Worm (Caenorhabditis elegans) whole organism, L4/young adult: ENCODE results near the gene Y48E1C.1.

ENCODE experiments used
- W03F9.2 ChIP-seq: fragments of 150-350 bp; optimal IDR thresholded peaks from 2 replicates; lab custom pipeline; 2014; ENCODE audit warnings: missing biosample characterization, missing genetic modification characterization
- dao-5 ChIP-seq: sonication (generic microtip); optimal IDR thresholded peaks from 2 replicates; lab custom pipeline; 2016; ENCODE audit warnings: missing genotype, missing genetic modification characterization, moderate library complexity, missing compliant biosample characterization
- him-1 ChIP-seq: sonication (generic microtip); optimal IDR thresholded peaks from 2 replicates; lab custom pipeline; 2016; ENCODE audit warnings: missing genotype, missing genetic modification reagents, missing genetic modification characterization, missing compliant biosample characterization

Gene Y48E1C.1

ce11 chrII:13446597-13446996 lies 31.8 kb downstream of the Y48E1C.1 start:
- no peak for TF ChIP-seq dao-5
- TF ChIP-seq W03F9.2 (tag; lab: Kevin White, UChicago) = no peak
- no peak for TF ChIP-seq him-1 (tag; lab: Kevin White, UChicago)

- no peak for TF ChIP-seq W03F9.2 (tag; lab: Kevin White, UChicago)
- no peak for TF ChIP-seq him-1 (tag; lab: Kevin White, UChicago)
- TF ChIP-seq dao-5 = no peak
Observed at ce11 chrII:13447166-13447643, 32.4 kb downstream of the Y48E1C.1 start, which contains the start of gene tbc-14. tbc-14 (minus strand) TSS chrII:13447593.

ce11 chrII:13447668-13448067 lies 32.9 kb downstream of the Y48E1C.1 start:
- TF ChIP-seq dao-5 (no peak), W03F9.2 (tag; lab: Kevin White, UChicago) (peak; percentile 74), him-1 (tag; lab: Kevin White, UChicago) (no peak)

ce11 chrII:13451321-13451720 lies 36.5 kb downstream of the Y48E1C.1 start:
- TF ChIP-seq dao-5 (no peak), him-1 (tag; lab: Kevin White, UChicago) (no peak), W03F9.2 (tag; lab: Kevin White, UChicago) (no peak)

DNA sequence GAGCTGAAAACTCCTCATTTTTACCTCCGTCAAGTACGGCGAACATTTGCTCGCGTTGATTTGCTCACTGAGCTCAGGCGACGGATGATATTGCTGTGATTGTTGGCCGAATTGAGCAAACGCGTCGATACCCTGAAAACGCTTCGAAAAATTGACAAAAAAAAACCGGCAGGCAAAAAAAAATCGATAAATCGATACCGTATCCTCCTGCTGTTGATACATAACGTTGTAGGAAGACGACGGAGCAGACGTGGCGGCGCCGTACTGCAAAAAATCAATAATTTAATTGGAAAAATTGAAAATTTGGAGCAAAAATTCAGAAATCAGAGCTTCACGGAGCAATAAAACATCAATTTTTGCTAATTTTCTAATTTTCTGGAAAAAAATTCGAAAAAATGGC lies 40.0 kb downstream of the Y48E1C.1 start:
- TF ChIP-seq W03F9.2 (tag; lab: Kevin White, UChicago) (no peak), him-1 (tag; lab: Kevin White, UChicago) (no peak), dao-5 (no peak)

DNA sequence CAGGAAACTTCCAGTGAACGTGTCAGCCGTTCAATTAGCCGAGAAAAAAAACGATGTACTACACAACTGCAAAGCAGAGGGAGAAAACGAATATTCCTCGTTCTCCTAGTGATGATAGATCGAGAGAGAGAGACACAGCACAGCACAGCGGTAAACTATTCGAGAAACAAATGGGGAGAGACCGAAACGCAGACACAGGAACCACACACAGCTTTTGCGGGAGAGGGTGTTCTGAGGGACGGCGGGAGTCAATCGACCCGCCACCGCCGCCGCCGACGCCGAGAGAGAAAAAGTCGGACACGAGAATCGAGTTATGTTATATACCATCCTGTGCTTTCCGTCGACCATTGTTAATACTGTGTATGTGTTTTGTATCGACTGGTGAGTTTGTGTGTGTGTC lies 41.8 kb downstream of the Y48E1C.1 start:
- TF ChIP-seq W03F9.2 (tag; lab: Kevin White, UChicago) (no peak), him-1 (tag; lab: Kevin White, UChicago) (no peak), dao-5 (no peak)

DNA sequence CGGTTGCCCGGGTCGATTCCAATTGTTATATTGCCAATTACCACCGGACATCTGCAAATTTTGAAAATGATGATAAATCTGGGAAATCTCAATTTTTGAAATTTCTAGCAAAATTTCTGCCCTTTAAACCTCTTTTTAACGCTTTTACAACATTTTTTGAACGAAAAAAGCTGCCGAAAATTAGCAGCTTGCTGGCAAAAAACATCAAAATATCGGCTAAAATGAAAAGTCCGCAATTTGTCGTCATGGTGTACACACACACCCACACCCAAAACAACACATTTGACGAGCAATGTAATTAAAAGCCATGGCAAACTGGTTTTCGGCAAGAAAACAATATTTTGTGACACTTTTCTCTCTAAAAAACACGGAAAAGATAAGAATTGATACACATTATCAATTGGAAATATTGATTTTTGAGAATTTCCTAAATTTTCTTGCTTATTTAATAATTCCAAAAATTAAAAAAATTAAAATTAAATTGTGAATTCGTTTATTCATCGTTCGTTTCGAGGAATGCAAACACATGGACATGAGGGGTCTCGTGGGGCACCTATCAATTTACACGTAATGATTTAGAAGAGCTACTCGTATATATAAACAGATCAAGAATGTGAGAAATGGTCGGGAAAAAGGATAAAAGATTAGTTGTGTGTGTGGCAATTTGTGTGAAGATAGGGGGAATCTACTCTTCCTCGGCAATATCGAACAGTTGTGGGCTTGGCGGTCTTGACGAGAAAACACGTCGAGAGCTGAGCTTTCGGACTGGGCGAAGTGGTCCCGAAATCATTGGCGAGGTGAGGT lies 46.0 kb downstream of the Y48E1C.1 start, which contains the start of gene pqn-27:
pqn-27 (minus strand) TSS at position 51 of the 804 bp plus-strand sequence.
- no peak for TF ChIP-seq dao-5
- peak; percentile 64 for TF ChIP-seq W03F9.2 (tag; lab: Kevin White, UChicago)

DNA sequence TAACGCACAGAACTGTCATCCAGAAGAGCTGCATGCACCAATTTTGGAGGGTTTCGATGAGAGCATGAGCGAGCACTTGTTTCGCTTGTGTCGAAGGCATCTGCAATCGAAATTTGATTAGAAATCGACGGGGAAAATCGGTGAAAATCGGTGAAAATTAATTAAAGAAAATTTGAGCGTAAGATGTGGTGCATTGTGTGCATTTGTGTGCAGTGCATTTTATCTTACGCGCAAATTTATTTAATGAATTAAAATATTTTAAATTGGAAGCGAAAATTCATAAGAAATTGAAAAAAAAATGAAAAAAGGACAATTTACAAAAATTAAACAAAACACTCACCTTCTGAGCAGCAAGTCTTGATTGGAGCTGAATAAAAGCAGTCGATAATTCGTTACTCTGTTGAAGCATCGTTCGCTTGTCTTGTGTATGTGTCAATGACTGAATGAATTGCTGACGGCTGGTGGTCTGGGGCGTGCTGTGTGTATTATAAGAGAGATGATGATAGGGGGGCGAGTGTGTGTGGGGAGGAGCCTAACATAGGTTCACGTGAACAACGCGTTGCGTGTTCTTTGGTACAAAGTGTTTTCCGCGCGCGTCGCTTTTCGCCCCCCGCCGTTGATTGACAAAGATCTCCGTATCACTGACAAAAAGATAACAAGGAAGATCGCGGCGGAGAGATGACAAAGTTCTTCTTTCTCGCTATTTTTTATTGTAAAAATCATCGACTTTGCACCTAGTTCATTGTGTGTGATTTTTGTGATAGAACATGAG lies 47.0 kb downstream of the Y48E1C.1 start:
- TF ChIP-seq W03F9.2 (tag; lab: Kevin White, UChicago) (peak; percentile 12), dao-5 (no peak), him-1 (tag; lab: Kevin White, UChicago) (no peak)

DNA sequence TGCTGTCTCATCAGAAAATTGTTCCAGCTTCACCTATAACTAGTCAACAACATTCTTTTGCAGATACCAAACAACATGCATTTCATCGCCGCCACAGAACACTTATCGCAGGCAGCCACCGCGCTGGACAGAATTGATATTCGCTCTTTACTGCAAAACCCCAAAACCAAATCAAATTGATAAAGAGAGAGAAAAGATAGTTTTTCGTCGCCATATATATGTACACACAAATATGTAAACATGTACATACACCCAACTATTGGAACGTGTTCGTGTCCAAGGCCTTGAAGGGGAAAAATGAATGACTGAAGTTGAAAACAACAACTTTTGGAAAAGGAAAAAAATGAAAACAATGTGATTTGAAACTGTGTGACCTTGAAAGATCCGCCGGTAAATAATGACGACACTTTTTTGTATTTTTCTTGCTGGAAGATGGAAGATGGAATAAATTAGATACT lies 50.6 kb downstream of the Y48E1C.1 start:
- TF ChIP-seq him-1 (tag; lab: Kevin White, UChicago) (no peak), W03F9.2 (tag; lab: Kevin White, UChicago) (no peak), dao-5 (no peak)

ce11 chrII:13467838-13468389 lies 53.1 kb downstream of the Y48E1C.1 start:
- TF ChIP-seq dao-5 = no peak
- no peak for TF ChIP-seq W03F9.2 (tag; lab: Kevin White, UChicago)
- TF ChIP-seq him-1 (tag; lab: Kevin White, UChicago) = no peak

DNA sequence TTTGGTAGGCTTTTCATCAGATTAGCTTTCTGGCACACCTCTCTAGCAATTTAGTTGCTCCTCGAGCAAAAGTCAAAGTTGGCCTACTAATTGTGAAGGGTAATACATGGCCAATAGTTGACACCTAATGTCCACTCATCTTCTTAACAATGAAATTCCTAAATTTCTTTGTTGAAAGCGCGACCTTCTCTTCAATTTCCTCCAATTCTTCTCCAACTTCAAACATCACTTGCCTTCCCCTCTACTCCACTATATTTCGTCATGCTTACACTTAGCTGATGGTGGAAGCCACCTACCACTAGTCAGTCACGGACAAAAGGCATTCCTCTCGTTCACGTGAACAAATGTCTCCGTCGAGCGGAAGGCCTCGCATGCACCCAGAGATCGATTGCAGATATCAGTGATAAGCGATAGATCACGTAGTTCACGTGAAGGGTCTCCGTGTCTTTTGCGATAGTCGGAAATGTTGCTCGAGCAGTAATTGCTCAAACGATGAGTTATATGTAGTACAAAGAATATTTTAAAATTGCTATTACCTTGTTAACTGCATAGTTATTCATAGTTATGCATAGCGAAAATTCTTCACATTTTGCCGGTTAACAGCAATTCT lies 54.3 kb downstream of the Y48E1C.1 start, which contains the start of gene E01G4.3:
E01G4.3 (minus strand) TSS at position 560 of the 610 bp plus-strand sequence.
- no peak for TF ChIP-seq dao-5
- no peak for TF ChIP-seq him-1 (tag; lab: Kevin White, UChicago)
- no peak for TF ChIP-seq W03F9.2 (tag; lab: Kevin White, UChicago)

DNA sequence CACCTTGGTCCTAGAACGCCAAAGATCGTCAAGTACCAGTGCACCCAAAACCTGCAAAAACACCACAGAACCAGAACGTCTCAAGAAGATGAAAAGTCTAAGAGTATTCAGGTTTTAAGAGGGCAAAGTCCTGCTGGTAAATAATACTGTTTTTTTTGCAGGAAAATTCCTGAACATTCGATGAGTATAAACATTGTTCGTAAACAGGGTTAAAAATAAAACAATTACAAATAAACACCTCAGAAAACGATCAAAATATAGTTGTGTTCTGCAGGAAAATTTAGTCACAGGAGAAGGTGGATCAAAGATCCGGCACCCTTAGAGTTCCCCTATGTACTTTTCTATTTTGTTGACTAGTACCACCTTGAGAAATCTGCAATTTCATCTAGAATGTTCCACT lies 55.8 kb downstream of the Y48E1C.1 start:
- TF ChIP-seq dao-5 (no peak), W03F9.2 (tag; lab: Kevin White, UChicago) (no peak), him-1 (tag; lab: Kevin White, UChicago) (no peak)

- TF ChIP-seq him-1 (tag; lab: Kevin White, UChicago) (no peak), dao-5 (no peak), W03F9.2 (tag; lab: Kevin White, UChicago) (no peak)
Observed at ce11 chrII:13472101-13472500, 57.3 kb downstream of the Y48E1C.1 start, which contains the start of gene E01G4.5. E01G4.5 (plus strand) TSS chrII:13472401.
